Fruit fly (Drosophila melanogaster) whole organism, embryonic: ENCODE results near the gene CG8326.

Experiments used
- Adf1 ChIP-seq: fragments of 200-800 bp; sonication (Bioruptor generic); IDR thresholded peaks from 2 replicates; pipeline ENCODE4 v1.3.6; 2022; ENCODE audit warnings: missing biosample characterization, missing genetic modification characterization
- Atf-2 ChIP-seq: fragments of 200-800 bp; sonication (Bioruptor generic); optimal IDR thresholded peaks from 2 replicates; lab custom pipeline; 2016; ENCODE audit warnings: missing biosample characterization, missing genetic modification characterization
- CG10321 ChIP-seq: fragments of 200-800 bp; sonication (Bioruptor generic); IDR thresholded peaks from 2 replicates; pipeline ENCODE4 v1.3.6; 2022; ENCODE audit warnings: missing biosample characterization, missing genetic modification characterization
- CG13894 ChIP-seq: fragments of 200-800 bp; sonication (Bioruptor generic); optimal IDR thresholded peaks from 3 replicates; lab custom pipeline; 2018; ENCODE audit warnings: missing biosample characterization, mild to moderate bottlenecking, missing genetic modification characterization, moderate library complexity
- CG14014 ChIP-seq: fragments of 200-800 bp; sonication (Bioruptor generic); IDR thresholded peaks from 2 replicates; pipeline ENCODE4 v1.3.6; 2022; ENCODE audit warnings: missing biosample characterization, missing genetic modification characterization
- CG14441 ChIP-seq: fragments of 200-800 bp; sonication (Bioruptor generic); IDR thresholded peaks from 2 replicates; pipeline ENCODE4 v1.3.6; 2022; ENCODE audit warnings: missing biosample characterization, missing genetic modification characterization
- CG15696 ChIP-seq: fragments of 200-800 bp; sonication (Bioruptor generic); optimal IDR thresholded peaks from 2 replicates; lab custom pipeline; 2019; ENCODE audit warnings: missing biosample characterization, mild to moderate bottlenecking, missing genetic modification characterization, moderate library complexity
- CG1603 ChIP-seq: fragments of 200-800 bp; sonication (Bioruptor generic); optimal IDR thresholded peaks from 2 replicates; lab custom pipeline; 2019; ENCODE audit warnings: missing biosample characterization, mild to moderate bottlenecking, missing genetic modification characterization, moderate library complexity
- CG18619 ChIP-seq: fragments of 200-800 bp; sonication (Bioruptor generic); optimal IDR thresholded peaks from 3 replicates; lab custom pipeline; 2017; ENCODE audit warnings: missing biosample characterization, mild to moderate bottlenecking, missing genetic modification characterization
- CG32532 ChIP-seq: fragments of 200-800 bp; sonication (Bioruptor generic); IDR thresholded peaks from 2 replicates; pipeline ENCODE4 v1.3.6; 2022; ENCODE audit warnings: missing biosample characterization, missing genetic modification characterization
- CG33213 ChIP-seq: fragments of 200-800 bp; sonication (Bioruptor generic); optimal IDR thresholded peaks from 3 replicates; lab custom pipeline; 2016; ENCODE audit warnings: missing biosample characterization, missing genetic modification characterization
- CG6765 ChIP-seq: fragments of 200-800 bp; sonication (Bioruptor generic); optimal IDR thresholded peaks from 3 replicates; lab custom pipeline; 2017; ENCODE audit warnings: missing biosample characterization, mild to moderate bottlenecking, missing genetic modification characterization
- CG7839 ChIP-seq: fragments of 200-800 bp; sonication (Bioruptor generic); optimal IDR thresholded peaks from 3 replicates; lab custom pipeline; 2018; ENCODE audit warnings: missing biosample characterization, mild to moderate bottlenecking, missing genetic modification characterization, moderate library complexity
- Dip2 ChIP-seq: fragments of 200-800 bp; sonication (Bioruptor generic); IDR thresholded peaks from 2 replicates; pipeline ENCODE4 v1.3.6; 2022; ENCODE audit warnings: missing biosample characterization, missing genetic modification characterization
- Dip3 ChIP-seq: fragments of 200-800 bp; sonication (Bioruptor generic); optimal IDR thresholded peaks from 3 replicates; lab custom pipeline; 2016; ENCODE audit warnings: missing biosample characterization, missing genetic modification characterization
- Fer1 ChIP-seq: fragments of 200-800 bp; sonication (Bioruptor generic); optimal IDR thresholded peaks from 2 replicates; lab custom pipeline; 2017; ENCODE audit warnings: missing biosample characterization, mild to moderate bottlenecking, missing genetic modification characterization
- HLH54F ChIP-seq: fragments of 200-800 bp; sonication (Bioruptor generic); optimal IDR thresholded peaks from 3 replicates; lab custom pipeline; 2016; ENCODE audit warnings: missing biosample characterization, missing genetic modification characterization
- HmgD ChIP-seq: fragments of 200-800 bp; sonication (Bioruptor generic); optimal IDR thresholded peaks from 3 replicates; lab custom pipeline; 2016; ENCODE audit warnings: missing biosample characterization, missing genetic modification characterization
- Hmx ChIP-seq: fragments of 200-800 bp; sonication (Bioruptor generic); optimal IDR thresholded peaks from 2 replicates; lab custom pipeline; 2016; ENCODE audit warnings: missing biosample characterization, missing genetic modification characterization
- Lpt ChIP-seq: fragments of >200 bp; optimal IDR thresholded peaks from 2 replicates; lab custom pipeline; 2018; ENCODE audit warnings: missing biosample characterization, missing genetic modification characterization
- MBD-R2 ChIP-seq: fragments of 200-800 bp; sonication (Bioruptor generic); IDR thresholded peaks from 2 replicates; pipeline ENCODE4 v1.3.6; 2022; ENCODE audit warnings: missing biosample characterization, missing genetic modification characterization
- Sin3A ChIP-seq: fragments of >200 bp; optimal IDR thresholded peaks from 2 replicates; lab custom pipeline; 2018
- Six4 ChIP-seq: fragments of 200-800 bp; sonication (Bioruptor generic); optimal IDR thresholded peaks from 2 replicates; lab custom pipeline; 2016; ENCODE audit warnings: missing biosample characterization, missing genetic modification characterization
- YL-1 ChIP-seq: fragments of 200-800 bp; sonication (Bioruptor generic); optimal IDR thresholded peaks from 3 replicates; lab custom pipeline; 2017; ENCODE audit warnings: missing biosample characterization, mild to moderate bottlenecking, missing genetic modification characterization
- bcd ChIP-seq: fragments of 200-800 bp; sonication (Bioruptor generic); optimal IDR thresholded peaks from 2 replicates; lab custom pipeline; 2017; ENCODE audit warnings: missing biosample characterization, mild to moderate bottlenecking, missing genetic modification characterization
- bowl ChIP-seq: fragments of 200-800 bp; sonication (Bioruptor generic); IDR thresholded peaks from 2 replicates; pipeline ENCODE4 v1.3.6; 2022; ENCODE audit warnings: missing biosample characterization, missing genetic modification characterization
- cas ChIP-seq: fragments of 200-800 bp; sonication (Bioruptor generic); IDR thresholded peaks from 2 replicates; pipeline ENCODE4 v1.3.6; 2022; ENCODE audit warnings: missing biosample characterization, missing genetic modification characterization
- chn ChIP-seq: fragments of 200-800 bp; sonication (Bioruptor generic); optimal IDR thresholded peaks from 2 replicates; lab custom pipeline; 2016; ENCODE audit warnings: missing biosample characterization, missing genetic modification characterization
- dimm ChIP-seq: fragments of 200-800 bp; sonication (Bioruptor generic); IDR thresholded peaks from 2 replicates; pipeline ENCODE4 v1.3.6; 2022; ENCODE audit warnings: missing biosample characterization, missing genetic modification characterization
- dmrt99B ChIP-seq: fragments of 200-800 bp; sonication (Bioruptor generic); optimal IDR thresholded peaks from 2 replicates; lab custom pipeline; 2018; ENCODE audit warnings: missing biosample characterization, mild to moderate bottlenecking, missing genetic modification characterization, moderate library complexity
- emc ChIP-seq: fragments of 200-800 bp; sonication (Bioruptor generic); optimal IDR thresholded peaks from 2 replicates; lab custom pipeline; 2016; ENCODE audit warnings: missing biosample characterization, missing genetic modification characterization
- eve ChIP-seq, 2 experiments: fragments of >200 bp; optimal IDR thresholded peaks; 2 replicates each; lab custom pipeline; 2017; ENCODE audit warnings: missing biosample characterization in 2 of 2, missing genetic modification characterization in 2 of 2
- fd3F ChIP-seq: fragments of 200-800 bp; sonication (Bioruptor generic); optimal IDR thresholded peaks from 2 replicates; lab custom pipeline; 2018; ENCODE audit warnings: missing biosample characterization, mild to moderate bottlenecking, missing genetic modification characterization, moderate library complexity
- ftz-f1 ChIP-seq: fragments of 200-800 bp; sonication (Bioruptor generic); optimal IDR thresholded peaks from 2 replicates; lab custom pipeline; 2016; ENCODE audit warnings: missing biosample characterization, missing genetic modification characterization
- gem ChIP-seq: fragments of 200-800 bp; sonication (Bioruptor generic); optimal IDR thresholded peaks from 2 replicates; lab custom pipeline; 2019; ENCODE audit warnings: missing biosample characterization, mild to moderate bottlenecking, missing genetic modification characterization, moderate library complexity
- gsb-n ChIP-seq: fragments of 200-800 bp; sonication (Bioruptor generic); optimal IDR thresholded peaks from 3 replicates; lab custom pipeline; 2018; ENCODE audit warnings: missing biosample characterization, mild to moderate bottlenecking, missing genetic modification characterization
- ham ChIP-seq: fragments of 200-800 bp; sonication (Bioruptor generic); IDR thresholded peaks from 2 replicates; pipeline ENCODE4 v1.3.6; 2022; ENCODE audit warnings: missing biosample characterization, missing genetic modification characterization
- insv ChIP-seq, 2 experiments: fragments of 200-800 bp; sonication (Bioruptor generic); optimal IDR thresholded peaks; 3 replicates each; lab custom pipeline; 2016 to 2018; ENCODE audit warnings: missing biosample characterization in 2 of 2, missing genetic modification characterization in 2 of 2
- ken ChIP-seq: fragments of 200-800 bp; sonication (Bioruptor generic); IDR thresholded peaks from 3 replicates; pipeline ENCODE4 v1.3.6; 2022; ENCODE audit warnings: missing biosample characterization, missing genetic modification characterization
- klu ChIP-seq: fragments of 200-800 bp; sonication (Bioruptor generic); IDR thresholded peaks from 2 replicates; pipeline ENCODE4 v1.3.6; 2022; ENCODE audit warnings: missing biosample characterization, missing genetic modification characterization
- kni ChIP-seq: fragments of 200-800 bp; sonication (Bioruptor generic); optimal IDR thresholded peaks from 3 replicates; lab custom pipeline; 2017; ENCODE audit warnings: mild to moderate bottlenecking, missing biosample characterization, missing genetic modification reagents, missing genetic modification characterization
- lbe ChIP-seq: fragments of 200-800 bp; sonication (Bioruptor generic); optimal IDR thresholded peaks from 2 replicates; lab custom pipeline; 2016; ENCODE audit warnings: missing biosample characterization, mild to moderate bottlenecking, missing genetic modification characterization
- lola ChIP-seq, 3 experiments: fragments of >200 bp in 2 of 3; fragments of 200-800 bp in 1 of 3; sonication (Bioruptor generic) in 1 of 3; optimal IDR thresholded peaks; 2 replicates each; lab custom pipeline; 2017 to 2019; ENCODE audit warnings: missing biosample characterization in 3 of 3, missing genetic modification characterization in 3 of 3, mild to moderate bottlenecking in 1 of 3, moderate library complexity in 1 of 3
- mld ChIP-seq: fragments of 200-800 bp; sonication (Bioruptor generic); IDR thresholded peaks from 3 replicates; pipeline ENCODE4 v1.3.6; 2022; ENCODE audit warnings: missing biosample characterization, missing genetic modification characterization; ENCODE audit not compliant: partially characterized antibody
- odd ChIP-seq: fragments of 200-800 bp; sonication (Bioruptor generic); optimal IDR thresholded peaks from 2 replicates; lab custom pipeline; 2017; ENCODE audit warnings: missing biosample characterization, mild to moderate bottlenecking, missing genetic modification characterization
- p53 ChIP-seq: fragments of 200-800 bp; sonication (Bioruptor generic); optimal IDR thresholded peaks from 2 replicates; lab custom pipeline; 2016; ENCODE audit warnings: missing biosample characterization, missing genetic modification characterization
- sna ChIP-seq: fragments of 200-800 bp; sonication (Bioruptor generic); IDR thresholded peaks from 2 replicates; pipeline ENCODE4 v1.3.6; 2022; ENCODE audit warnings: missing biosample characterization, missing genetic modification characterization; ENCODE audit not compliant: partially characterized antibody
- stc ChIP-seq: fragments of 200-800 bp; sonication (Bioruptor generic); IDR thresholded peaks from 2 replicates; pipeline ENCODE4 v1.3.6; 2022; ENCODE audit warnings: missing biosample characterization, missing genetic modification characterization
- tio ChIP-seq: fragments of 200-800 bp; sonication (Bioruptor generic); optimal IDR thresholded peaks from 2 replicates; lab custom pipeline; 2017; ENCODE audit warnings: missing biosample characterization, missing genetic modification characterization, inconsistent platforms
- toy ChIP-seq: fragments of 200-800 bp; sonication (Bioruptor generic); IDR thresholded peaks from 2 replicates; pipeline ENCODE4 v1.3.6; 2022; ENCODE audit warnings: missing biosample characterization, missing genetic modification characterization
- tx ChIP-seq: fragments of 200-800 bp; sonication (Bioruptor generic); optimal IDR thresholded peaks from 2 replicates; lab custom pipeline; 2016; ENCODE audit warnings: missing biosample characterization, missing genetic modification characterization
- unpg ChIP-seq: fragments of 200-800 bp; sonication (Bioruptor generic); optimal IDR thresholded peaks from 3 replicates; lab custom pipeline; 2018; ENCODE audit warnings: missing biosample characterization, mild to moderate bottlenecking, missing genetic modification characterization, moderate library complexity
- z ChIP-seq: fragments of 200-800 bp; sonication (Bioruptor generic); IDR thresholded peaks from 3 replicates; pipeline ENCODE4 v1.3.6; 2022; ENCODE audit warnings: missing biosample characterization, missing genetic modification characterization

CG8326 gene

dm6 chrX:17588134-17588533 is 41.2 kb downstream of the CG8326 start (continued):
- TF ChIP-seq odd (GFP tag; lab: Kevin White, UChicago): no peak
- TF ChIP-seq gsb-n (tag; lab: Kevin White, UChicago): no peak
- TF ChIP-seq mld (GFP tag; lab: Robert Waterston, UW): no peak
- TF ChIP-seq CG32532 (GFP tag; lab: Robert Waterston, UW): no peak
- peak; percentile 1 for TF ChIP-seq Fer1 (GFP tag; lab: Kevin White, UChicago)
- no peak for TF ChIP-seq fd3F (GFP tag; lab: Kevin White, UChicago)
- TF ChIP-seq lola (GFP tag; optimal IDR thresholded peaks at IDR 0.05; lab: Kevin White, UChicago): peak in 1 of 3 experiments; percentile 7
- no peak for TF ChIP-seq CG14441 (GFP tag; lab: Robert Waterston, UW)
- TF ChIP-seq bowl (GFP tag; lab: Robert Waterston, UW): no peak
- TF ChIP-seq cas (GFP tag; lab: Robert Waterston, UW): no peak
- no peak for TF ChIP-seq sna (GFP tag; lab: Robert Waterston, UW)
- TF ChIP-seq CG15696 (tag; lab: Kevin White, UChicago): no peak
- no peak for TF ChIP-seq dimm
- no peak for TF ChIP-seq Atf-2 (GFP tag; lab: Kevin White, UChicago)
- TF ChIP-seq klu (GFP tag; lab: Robert Waterston, UW): no peak
- TF ChIP-seq dmrt99B (tag; lab: Kevin White, UChicago): peak; percentile 18
- peak; percentile 32 for TF ChIP-seq CG1603 (tag; lab: Kevin White, UChicago)
- TF ChIP-seq toy (GFP tag; lab: Robert Waterston, UW): no peak
- no peak for TF ChIP-seq Adf1 (GFP tag; lab: Robert Waterston, UW)
- no peak for TF ChIP-seq CG33213
- TF ChIP-seq Lpt (GFP tag; lab: Kevin White, UChicago): no peak
- 0 out of 2 replicates have a peak, but pooled peaks have one; percentile 9 for TF ChIP-seq CG10321
- TF ChIP-seq Dip2: no peak
- TF ChIP-seq ham: no peak
- TF ChIP-seq Hmx (GFP tag; lab: Kevin White, UChicago): no peak
- TF ChIP-seq YL-1 (GFP tag; lab: Kevin White, UChicago): no peak
- no peak for TF ChIP-seq HLH54F (GFP tag; lab: Kevin White, UChicago)
- TF ChIP-seq CG13894 (tag; lab: Kevin White, UChicago): no peak
- TF ChIP-seq MBD-R2 (GFP tag; lab: Robert Waterston, UW): no peak
- TF ChIP-seq CG7839: no peak
- TF ChIP-seq CG18619 (GFP tag; lab: Kevin White, UChicago): peak; percentile 7
- no peak for TF ChIP-seq stc (GFP tag; lab: Robert Waterston, UW)
- TF ChIP-seq ken (GFP tag; lab: Robert Waterston, UW): no peak
- TF ChIP-seq HmgD (GFP tag; lab: Kevin White, UChicago): no peak
- peak; percentile 58 for TF ChIP-seq gem (tag; lab: Kevin White, UChicago)
- TF ChIP-seq p53: no peak
- no peak for TF ChIP-seq Sin3A
- TF ChIP-seq z (GFP tag; lab: Robert Waterston, UW): no peak
- TF ChIP-seq insv (GFP tag; optimal IDR thresholded peaks at IDR 0.05; lab: Kevin White, UChicago): no peak
- TF ChIP-seq bcd (GFP tag; lab: Kevin White, UChicago): no peak
- TF ChIP-seq Six4 (GFP tag; lab: Kevin White, UChicago): no peak
- no peak for TF ChIP-seq Dip3
- TF ChIP-seq tx (GFP tag; lab: Kevin White, UChicago): no peak
- no peak for TF ChIP-seq lbe (GFP tag; lab: Kevin White, UChicago)
- no peak for TF ChIP-seq chn (GFP tag; lab: Kevin White, UChicago)
- TF ChIP-seq CG14014 (GFP tag; lab: Robert Waterston, UW): no peak
- TF ChIP-seq CG6765: no peak
- no peak for TF ChIP-seq tio (GFP tag; lab: Kevin White, UChicago)
- TF ChIP-seq unpg (GFP tag; lab: Kevin White, UChicago): peak; percentile 40
- TF ChIP-seq kni: no peak
- TF ChIP-seq eve (GFP tag; optimal IDR thresholded peaks at IDR 0.05; lab: Kevin White, UChicago): peak in 1 of 2 experiments; percentile 76
- TF ChIP-seq ftz-f1 (GFP tag; lab: Kevin White, UChicago): no peak
- TF ChIP-seq emc (GFP tag; lab: Kevin White, UChicago): no peak
